Fruit fly (Drosophila melanogaster): ENCODE data around the gene RanGAP.

DNA sequence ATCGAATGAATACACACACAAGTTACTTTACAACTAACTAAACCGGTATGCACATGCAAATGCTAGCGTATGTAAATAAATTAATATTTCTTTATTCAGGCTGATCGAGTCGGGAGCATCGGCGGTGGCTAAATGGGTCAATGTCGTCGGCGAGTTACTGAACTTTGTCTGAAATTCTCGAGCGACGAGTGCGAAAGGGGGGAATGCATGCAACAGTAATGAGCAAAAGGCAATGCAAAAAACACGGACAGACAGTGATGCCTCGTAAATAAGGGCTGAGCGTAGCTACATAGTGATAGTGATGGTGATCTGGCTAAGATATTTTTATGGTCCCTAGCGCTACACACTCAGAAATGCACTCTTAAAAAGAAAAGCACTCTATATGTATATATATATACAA lies 1.0 kb upstream of the RanGAP start:
- TF ChIP-seq lola (GFP tag; optimal IDR thresholded peaks at IDR 0.05): no peak
- no peak for TF ChIP-seq OdsH (GFP tag; optimal IDR thresholded peaks at IDR 0.05)
- TF ChIP-seq usp (GFP tag; optimal IDR thresholded peaks at IDR 0.05): no peak
- no peak for TF ChIP-seq rgr (GFP tag; optimal IDR thresholded peaks at IDR 0.05)
- TF ChIP-seq GATAd (GFP tag; optimal IDR thresholded peaks at IDR 0.05): no peak
